Worm (Caenorhabditis elegans): ENCODE results near the gene grl-22.

grl-22 gene

ce11 chrIII:5405628-5406084 lies 8.2 kb downstream of the grl-22 start, which contains the start of the genes W03A5.2 and Y32H12A.8:
TSS of gene W03A5.2 (plus strand) at chrIII:5406034.
TSS of gene Y32H12A.8 (minus strand) at chrIII:5406037.
- TF ChIP-seq ztf-29 (GFP tag; IDR thresholded peaks at IDR 0.05) (peak; percentile 64; the same call in 1 of the 2 replicates), ztf-23 (GFP tag; IDR thresholded peaks at IDR 0.05) (no peak)

- TF ChIP-seq T22C8.4 (GFP tag; IDR thresholded peaks at IDR 0.05) (no peak), ztf-29 (GFP tag; IDR thresholded peaks at IDR 0.05) (no peak), tab-1 (GFP tag; IDR thresholded peaks at IDR 0.05) (no peak), klf-2 (GFP tag; conservative IDR thresholded peaks at IDR 0.05) (no peak), ref-1 (GFP tag; conservative IDR thresholded peaks at IDR 0.05) (no peak), med-1 (GFP tag; optimal IDR thresholded peaks at IDR 0.05; ENCODE audit: insufficient read depth) (no peak), ztf-23 (GFP tag; IDR thresholded peaks at IDR 0.05) (no peak), cog-1 (tag; optimal IDR thresholded peaks at IDR 0.05) (no peak), flt-1 (GFP tag; IDR thresholded peaks at IDR 0.05) (no peak)
Measured at ce11 chrIII:5404998-5405397, 8.8 kb downstream of the grl-22 start.

DNA sequence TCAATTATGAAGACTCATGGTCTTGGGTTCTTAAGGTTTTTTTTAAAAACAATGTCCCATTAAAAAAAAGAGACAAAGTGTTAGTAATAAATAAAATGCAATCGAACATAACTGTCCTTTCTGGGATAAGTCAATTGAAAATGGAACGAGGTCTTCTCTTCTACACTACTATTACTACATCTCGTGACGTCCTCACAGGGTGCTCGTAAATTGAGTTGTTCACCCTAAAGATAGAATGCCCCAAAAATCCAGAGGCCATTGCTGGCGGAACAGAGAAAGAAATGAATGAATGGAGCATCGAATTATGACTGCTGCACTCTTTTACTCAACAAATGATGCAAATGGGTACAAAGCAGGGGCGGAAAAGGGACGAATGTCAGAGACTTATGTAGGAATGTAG lies 11.4 kb downstream of the grl-22 start:
- TF ChIP-seq tab-1 (GFP tag; IDR thresholded peaks at IDR 0.05), result no peak
- no peak for TF ChIP-seq flt-1 (GFP tag; IDR thresholded peaks at IDR 0.05)
- TF ChIP-seq med-1 (GFP tag; optimal IDR thresholded peaks at IDR 0.05; ENCODE audit: insufficient read depth), result no peak
- no peak for TF ChIP-seq T22C8.4 (GFP tag; IDR thresholded peaks at IDR 0.05)
- no peak for TF ChIP-seq ref-1 (GFP tag; conservative IDR thresholded peaks at IDR 0.05)
- no peak for TF ChIP-seq cog-1 (tag; optimal IDR thresholded peaks at IDR 0.05)
- TF ChIP-seq klf-2 (GFP tag; conservative IDR thresholded peaks at IDR 0.05), result no peak
- TF ChIP-seq ztf-23 (GFP tag; IDR thresholded peaks at IDR 0.05), result no peak
- no peak for TF ChIP-seq ztf-29 (GFP tag; IDR thresholded peaks at IDR 0.05)

- no peak for TF ChIP-seq ztf-23 (GFP tag; IDR thresholded peaks at IDR 0.05)
- no peak for TF ChIP-seq flt-1 (GFP tag; IDR thresholded peaks at IDR 0.05)
- TF ChIP-seq cog-1 (tag; optimal IDR thresholded peaks at IDR 0.05), result no peak
- no peak for TF ChIP-seq med-1 (GFP tag; optimal IDR thresholded peaks at IDR 0.05; ENCODE audit: insufficient read depth)
- TF ChIP-seq klf-2 (GFP tag; conservative IDR thresholded peaks at IDR 0.05), result no peak
- no peak for TF ChIP-seq ref-1 (GFP tag; conservative IDR thresholded peaks at IDR 0.05)
- no peak for TF ChIP-seq tab-1 (GFP tag; IDR thresholded peaks at IDR 0.05)
- TF ChIP-seq ztf-29 (GFP tag; IDR thresholded peaks at IDR 0.05), result no peak
- no peak for TF ChIP-seq T22C8.4 (GFP tag; IDR thresholded peaks at IDR 0.05)
Measured at ce11 chrIII:5395746-5396145, 18.1 kb downstream of the grl-22 start.

DNA sequence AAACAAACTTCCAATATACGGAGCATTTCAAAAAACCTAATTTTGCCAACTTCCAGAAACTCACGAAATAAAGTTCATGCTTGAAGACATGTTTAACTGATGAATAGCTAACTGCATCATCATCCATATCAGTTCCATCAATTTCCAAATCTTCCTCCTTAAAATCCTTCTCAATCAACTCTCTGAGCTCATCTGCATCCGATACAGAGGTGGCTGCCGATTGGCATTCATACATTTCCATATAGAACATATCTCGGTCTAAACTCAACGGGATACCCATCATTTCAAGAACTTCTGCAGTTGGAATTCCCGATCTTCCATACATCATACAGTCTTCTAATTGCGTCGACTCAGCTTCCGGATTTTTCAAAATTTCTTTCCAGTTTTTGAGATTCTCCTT lies 24.4 kb downstream of the grl-22 start:
- no peak for TF ChIP-seq klf-2 (GFP tag; conservative IDR thresholded peaks at IDR 0.05)
- TF ChIP-seq ztf-29 (GFP tag; IDR thresholded peaks at IDR 0.05), result no peak
- no peak for TF ChIP-seq cog-1 (tag; optimal IDR thresholded peaks at IDR 0.05)
- TF ChIP-seq med-1 (GFP tag; optimal IDR thresholded peaks at IDR 0.05; ENCODE audit: insufficient read depth), result no peak
- no peak for TF ChIP-seq ref-1 (GFP tag; conservative IDR thresholded peaks at IDR 0.05)
- no peak for TF ChIP-seq T22C8.4 (GFP tag; IDR thresholded peaks at IDR 0.05)
- TF ChIP-seq flt-1 (GFP tag; IDR thresholded peaks at IDR 0.05), result no peak

DNA sequence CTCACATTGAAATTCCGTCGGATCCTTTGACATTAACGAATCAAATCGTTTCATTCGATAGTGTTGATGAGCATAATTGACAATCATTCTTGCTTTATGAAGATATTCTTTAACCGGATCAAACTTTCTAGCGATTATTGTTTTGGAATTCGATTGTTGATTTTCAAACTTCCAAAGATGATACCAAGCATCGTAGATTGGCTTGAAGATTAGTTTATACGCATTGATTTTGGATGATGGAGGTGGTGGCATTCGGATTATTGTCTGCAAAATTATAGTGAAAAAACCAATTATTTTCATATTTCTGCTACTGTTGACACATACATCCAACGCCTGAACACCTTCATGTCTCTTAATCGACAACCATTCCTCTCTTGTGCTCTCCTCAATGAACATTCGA lies 25.7 kb downstream of the grl-22 start:
- TF ChIP-seq cog-1 (tag; optimal IDR thresholded peaks at IDR 0.05), result no peak
- no peak for TF ChIP-seq tab-1 (GFP tag; IDR thresholded peaks at IDR 0.05)
- no peak for TF ChIP-seq ztf-29 (GFP tag; IDR thresholded peaks at IDR 0.05)
- no peak for TF ChIP-seq ztf-23 (GFP tag; IDR thresholded peaks at IDR 0.05)
- TF ChIP-seq T22C8.4 (GFP tag; IDR thresholded peaks at IDR 0.05), result no peak
- TF ChIP-seq ref-1 (GFP tag; conservative IDR thresholded peaks at IDR 0.05), result no peak
- TF ChIP-seq med-1 (GFP tag; optimal IDR thresholded peaks at IDR 0.05; ENCODE audit: insufficient read depth), result no peak
- no peak for TF ChIP-seq klf-2 (GFP tag; conservative IDR thresholded peaks at IDR 0.05)
- TF ChIP-seq flt-1 (GFP tag; IDR thresholded peaks at IDR 0.05), result no peak

DNA sequence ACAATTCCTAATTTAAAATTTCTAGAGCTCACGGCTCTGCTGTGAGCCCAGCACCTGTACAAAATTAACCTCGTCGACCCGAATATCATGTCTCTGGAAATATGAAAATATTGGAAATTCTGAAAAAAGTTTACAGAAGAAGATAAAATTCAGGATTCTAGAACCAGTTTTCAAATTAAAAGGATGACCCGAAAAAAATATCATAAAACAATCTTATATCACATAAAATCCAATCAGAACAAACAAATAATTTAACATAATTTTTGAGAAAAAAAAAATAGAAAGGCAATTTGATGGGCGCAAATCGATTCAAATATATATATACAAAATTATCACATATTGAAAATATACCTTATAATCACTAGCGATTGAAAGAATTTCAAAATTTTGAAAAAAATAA lies 28.5 kb downstream of the grl-22 start, which contains the start of gene Y32H12A.7:
TSS of gene Y32H12A.7 (minus strand) at position 101 of the 400 bp plus-strand sequence.
- no peak for TF ChIP-seq ztf-29 (GFP tag; IDR thresholded peaks at IDR 0.05)
- no peak for TF ChIP-seq ztf-23 (GFP tag; IDR thresholded peaks at IDR 0.05)
- TF ChIP-seq med-1 (GFP tag; optimal IDR thresholded peaks at IDR 0.05; ENCODE audit: insufficient read depth), result no peak
- TF ChIP-seq cog-1 (tag; optimal IDR thresholded peaks at IDR 0.05), result no peak
- TF ChIP-seq ref-1 (GFP tag; conservative IDR thresholded peaks at IDR 0.05), result no peak
- TF ChIP-seq klf-2 (GFP tag; conservative IDR thresholded peaks at IDR 0.05), result no peak
- TF ChIP-seq flt-1 (GFP tag; IDR thresholded peaks at IDR 0.05), result no peak
- TF ChIP-seq T22C8.4 (GFP tag; IDR thresholded peaks at IDR 0.05), result no peak
- no peak for TF ChIP-seq tab-1 (GFP tag; IDR thresholded peaks at IDR 0.05)

ce11 chrIII:5382073-5382472 lies 31.7 kb downstream of the grl-22 start, which contains the start of gene Y32H12A.6:
TSS of gene Y32H12A.6 (minus strand) at chrIII:5382173.
- TF ChIP-seq ztf-23 (GFP tag; IDR thresholded peaks at IDR 0.05) (no peak), ztf-29 (GFP tag; IDR thresholded peaks at IDR 0.05) (no peak), cog-1 (tag; optimal IDR thresholded peaks at IDR 0.05) (no peak), T22C8.4 (GFP tag; IDR thresholded peaks at IDR 0.05) (no peak), med-1 (GFP tag; optimal IDR thresholded peaks at IDR 0.05; ENCODE audit: insufficient read depth) (no peak), ref-1 (GFP tag; conservative IDR thresholded peaks at IDR 0.05) (no peak), flt-1 (GFP tag; IDR thresholded peaks at IDR 0.05) (no peak), klf-2 (GFP tag; conservative IDR thresholded peaks at IDR 0.05) (no peak), tab-1 (GFP tag; IDR thresholded peaks at IDR 0.05) (no peak)

DNA sequence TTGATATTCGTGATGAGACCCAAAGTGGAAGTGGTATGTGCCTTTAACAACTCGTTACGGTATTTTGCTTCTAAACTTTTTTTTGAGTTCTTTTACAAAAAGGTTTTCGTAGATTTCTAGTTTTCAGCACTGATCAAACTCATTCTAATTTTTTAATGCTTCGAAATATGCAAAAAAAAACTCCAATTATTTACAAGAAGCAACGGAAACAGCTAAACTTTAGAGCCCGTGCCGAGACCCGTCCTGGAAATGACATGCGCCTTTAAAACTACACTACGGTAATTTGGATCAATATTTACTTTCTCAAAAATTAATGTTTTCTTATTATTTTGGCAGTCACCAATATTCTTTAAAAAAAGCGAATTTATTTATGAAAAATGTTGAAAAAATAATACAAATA lies 33.3 kb downstream of the grl-22 start:
- TF ChIP-seq T22C8.4 (GFP tag; IDR thresholded peaks at IDR 0.05) (no peak), klf-2 (GFP tag; conservative IDR thresholded peaks at IDR 0.05) (no peak), med-1 (GFP tag; optimal IDR thresholded peaks at IDR 0.05; ENCODE audit: insufficient read depth) (no peak), ztf-29 (GFP tag; IDR thresholded peaks at IDR 0.05) (no peak), ztf-23 (GFP tag; IDR thresholded peaks at IDR 0.05) (no peak), tab-1 (GFP tag; IDR thresholded peaks at IDR 0.05) (no peak), ref-1 (GFP tag; conservative IDR thresholded peaks at IDR 0.05) (no peak), flt-1 (GFP tag; IDR thresholded peaks at IDR 0.05) (no peak), cog-1 (tag; optimal IDR thresholded peaks at IDR 0.05) (no peak)

DNA sequence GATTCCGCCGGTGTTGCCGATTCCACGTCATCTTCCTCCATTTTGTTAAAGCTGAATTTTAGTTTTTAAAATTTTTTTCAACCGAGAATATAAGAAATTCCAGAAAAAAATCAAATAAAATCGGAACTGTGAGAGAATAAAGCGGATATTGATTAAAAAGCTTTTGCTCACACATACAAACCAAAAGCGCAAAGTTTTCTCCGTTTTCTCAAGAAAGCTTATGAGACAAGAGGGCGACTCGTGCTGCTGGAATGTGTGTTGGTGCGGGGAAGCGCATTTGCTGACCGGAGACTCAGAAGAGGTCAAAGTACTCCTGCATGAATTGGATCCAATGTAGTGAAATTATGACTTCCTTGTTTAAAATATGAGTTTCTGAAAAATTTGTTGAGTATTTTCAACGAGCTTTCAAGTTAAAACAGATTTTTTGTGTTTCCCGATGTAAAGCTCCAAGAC lies 33.9 kb downstream of the grl-22 start, which contains the start of gene paqr-2:
TSS of gene paqr-2 (minus strand) at position 51 of the 453 bp plus-strand sequence.
- TF ChIP-seq flt-1 (GFP tag; IDR thresholded peaks at IDR 0.05) (no peak), tab-1 (GFP tag; IDR thresholded peaks at IDR 0.05) (no peak), cog-1 (tag; optimal IDR thresholded peaks at IDR 0.05) (no peak), ref-1 (GFP tag; conservative IDR thresholded peaks at IDR 0.05) (no peak), ztf-23 (GFP tag; IDR thresholded peaks at IDR 0.05) (no peak), T22C8.4 (GFP tag; IDR thresholded peaks at IDR 0.05) (no peak), klf-2 (GFP tag; conservative IDR thresholded peaks at IDR 0.05) (no peak), med-1 (GFP tag; optimal IDR thresholded peaks at IDR 0.05; ENCODE audit: insufficient read depth) (no peak), ztf-29 (GFP tag; IDR thresholded peaks at IDR 0.05) (no peak)
